Worm (Caenorhabditis elegans): ENCODE results near the gene C45G9.14.

C45G9.14 gene

DNA sequence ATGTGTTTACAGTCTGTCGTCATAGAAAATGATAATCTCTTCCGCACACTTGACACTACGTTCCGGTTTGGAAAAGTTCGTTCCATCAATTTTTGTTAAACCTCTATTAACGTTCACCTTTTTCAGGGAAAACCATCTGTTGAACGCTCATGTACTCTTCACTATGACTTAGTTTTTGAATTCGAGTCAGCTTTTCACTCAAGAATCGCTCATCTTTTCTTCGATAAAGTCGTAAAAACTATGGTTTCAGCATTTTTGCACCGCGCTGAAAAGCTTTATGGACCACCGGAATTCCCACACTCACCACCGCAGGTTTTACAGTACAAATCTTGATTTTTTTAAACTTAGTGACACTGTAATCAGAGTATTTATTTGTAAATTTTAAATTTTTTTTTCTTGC lies 21.2 kb upstream of the C45G9.14 start:
- TF ChIP-seq hmg-4 (GFP tag; optimal IDR thresholded peaks at IDR 0.05) (no peak), hmbx-1 (tag; optimal IDR thresholded peaks at IDR 0.05) (no peak), hnd-1 (tag; optimal IDR thresholded peaks at IDR 0.05) (no peak), flt-1 (GFP tag; IDR thresholded peaks at IDR 0.05) (no peak), B0310.2 (tag; optimal IDR thresholded peaks at IDR 0.05) (no peak), aly-1 (tag; optimal IDR thresholded peaks at IDR 0.05) (no peak), sea-1 (GFP tag; conservative IDR thresholded peaks at IDR 0.05) (no peak)

DNA sequence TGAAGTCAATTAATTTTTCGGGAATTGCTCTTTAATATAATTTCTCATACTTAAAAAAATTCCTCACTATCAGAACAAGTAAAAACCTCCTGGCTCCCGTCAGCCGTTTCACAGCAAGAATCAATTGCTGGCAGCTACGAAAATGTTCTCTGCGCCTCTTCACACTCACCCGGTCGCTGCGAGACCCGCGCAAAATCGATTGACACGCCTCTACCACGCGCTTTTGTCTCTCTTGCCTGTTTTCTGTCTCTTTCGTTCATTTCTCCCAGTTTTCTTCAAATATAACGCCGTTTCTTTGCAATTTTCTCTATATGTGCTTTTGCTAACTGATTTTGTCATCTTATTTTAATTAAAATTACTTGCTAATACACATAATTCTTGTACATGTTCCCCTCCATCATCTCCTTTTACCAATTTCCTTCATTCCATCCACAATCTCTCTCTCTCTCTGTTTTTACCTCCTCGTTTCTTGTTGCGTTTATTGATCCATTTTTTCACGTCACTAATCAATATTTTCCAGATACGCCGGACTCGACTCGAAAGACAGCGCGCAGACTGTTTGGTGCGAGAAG lies 20.3 kb upstream of the C45G9.14 start, which contains the start of gene pcf-11:
pcf-11 (plus strand) TSS at position 522 of the 572 bp plus-strand sequence.
- TF ChIP-seq B0310.2 (tag; optimal IDR thresholded peaks at IDR 0.05) = no peak
- TF ChIP-seq tra-4 (tag; optimal IDR thresholded peaks at IDR 0.05) = peak; percentile 31

ce11 chrIII:5025136-5025629 lies 19.6 kb upstream of the C45G9.14 start:
- TF ChIP-seq ama-1 (optimal IDR thresholded peaks at IDR 0.05) (peak; percentile 62), flt-1 (GFP tag; IDR thresholded peaks at IDR 0.05) (no peak), hmbx-1 (tag; optimal IDR thresholded peaks at IDR 0.05) (no peak)

DNA sequence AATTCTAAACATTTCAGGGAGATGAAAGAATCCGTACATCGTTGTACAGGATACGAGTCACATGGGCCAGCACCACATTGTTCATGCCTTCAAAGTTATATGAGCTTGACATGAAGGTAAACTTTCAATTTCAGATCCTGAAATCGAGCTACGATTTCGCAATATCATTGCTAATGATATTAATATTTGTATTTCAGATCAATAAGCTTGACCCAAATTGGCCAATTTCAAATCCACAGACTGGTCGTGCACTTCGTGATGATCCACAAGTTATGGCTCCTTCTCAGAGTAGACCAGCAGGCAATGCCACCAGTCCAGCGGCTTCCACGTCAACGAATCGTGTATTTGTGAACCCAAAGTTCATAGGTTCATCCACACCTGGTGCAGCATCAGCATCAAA lies 18.4 kb upstream of the C45G9.14 start:
- TF ChIP-seq hnd-1 (tag; optimal IDR thresholded peaks at IDR 0.05) = no peak
- no peak for TF ChIP-seq flt-1 (GFP tag; IDR thresholded peaks at IDR 0.05)
- no peak for TF ChIP-seq tbx-37 (GFP tag; conservative IDR thresholded peaks at IDR 0.05)
- TF ChIP-seq F13C5.2 (tag; optimal IDR thresholded peaks at IDR 0.05) = no peak
- no peak for TF ChIP-seq hmbx-1 (tag; optimal IDR thresholded peaks at IDR 0.05)
- no peak for TF ChIP-seq hmg-4 (GFP tag; optimal IDR thresholded peaks at IDR 0.05)
- TF ChIP-seq sea-1 (GFP tag; conservative IDR thresholded peaks at IDR 0.05) = no peak
- no peak for TF ChIP-seq scrt-1 (GFP tag; IDR thresholded peaks at IDR 0.05)
- TF ChIP-seq ama-1 (optimal IDR thresholded peaks at IDR 0.05) = no peak
- TF ChIP-seq ceh-13 (GFP tag; optimal IDR thresholded peaks at IDR 0.05) = no peak
- TF ChIP-seq pes-1 (GFP tag; IDR thresholded peaks at IDR 0.05) = no peak
- no peak for TF ChIP-seq B0310.2 (tag; optimal IDR thresholded peaks at IDR 0.05)
- TF ChIP-seq ceh-36 (tag; optimal IDR thresholded peaks at IDR 0.05) = no peak
- TF ChIP-seq aly-1 (tag; optimal IDR thresholded peaks at IDR 0.05) = no peak
- TF ChIP-seq tra-4 (tag; optimal IDR thresholded peaks at IDR 0.05) = no peak
- no peak for TF ChIP-seq ets-7 (tag; optimal IDR thresholded peaks at IDR 0.05)
- no peak for TF ChIP-seq tbx-11 (GFP tag; IDR thresholded peaks at IDR 0.05)

DNA sequence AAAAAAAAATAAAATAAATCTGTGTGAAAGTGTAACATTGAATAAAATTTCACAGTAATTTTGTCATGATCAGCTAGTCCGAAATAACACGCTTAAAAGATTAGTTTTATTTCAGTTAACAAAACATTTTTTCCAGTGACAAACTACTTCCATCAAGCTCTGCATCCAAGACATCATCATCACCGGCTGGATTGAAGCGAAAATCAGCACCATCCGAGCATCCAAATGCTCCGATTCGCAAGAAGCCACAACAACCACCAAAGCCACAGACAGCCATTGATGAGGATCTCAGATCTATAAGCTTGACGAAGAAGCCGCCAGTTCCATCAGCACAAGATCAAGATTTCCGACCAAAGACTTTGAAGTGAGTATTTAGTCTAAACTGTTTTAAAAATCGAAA lies 17.6 kb upstream of the C45G9.14 start:
- TF ChIP-seq tbx-11 (GFP tag; IDR thresholded peaks at IDR 0.05) (no peak), pes-1 (GFP tag; IDR thresholded peaks at IDR 0.05) (no peak), hmg-4 (GFP tag; optimal IDR thresholded peaks at IDR 0.05) (no peak), hnd-1 (tag; optimal IDR thresholded peaks at IDR 0.05) (no peak), tra-4 (tag; optimal IDR thresholded peaks at IDR 0.05) (no peak), flt-1 (GFP tag; IDR thresholded peaks at IDR 0.05) (no peak), ceh-36 (tag; optimal IDR thresholded peaks at IDR 0.05) (no peak), sea-1 (GFP tag; conservative IDR thresholded peaks at IDR 0.05) (0 out of 2 replicates have a peak, but pooled peaks have one; percentile 16), F13C5.2 (tag; optimal IDR thresholded peaks at IDR 0.05) (no peak), hmbx-1 (tag; optimal IDR thresholded peaks at IDR 0.05) (no peak), scrt-1 (GFP tag; IDR thresholded peaks at IDR 0.05) (no peak), ama-1 (optimal IDR thresholded peaks at IDR 0.05) (peak; percentile 27), ceh-13 (GFP tag; optimal IDR thresholded peaks at IDR 0.05) (no peak), aly-1 (tag; optimal IDR thresholded peaks at IDR 0.05) (no peak), ets-7 (tag; optimal IDR thresholded peaks at IDR 0.05) (no peak), B0310.2 (tag; optimal IDR thresholded peaks at IDR 0.05) (peak; percentile 32), tbx-37 (GFP tag; conservative IDR thresholded peaks at IDR 0.05) (no peak)

- TF ChIP-seq ama-1 (optimal IDR thresholded peaks at IDR 0.05) (no peak), scrt-1 (GFP tag; IDR thresholded peaks at IDR 0.05) (no peak), ceh-36 (tag; optimal IDR thresholded peaks at IDR 0.05) (no peak), hnd-1 (tag; optimal IDR thresholded peaks at IDR 0.05) (no peak)
Measured at ce11 chrIII:5030629-5031028, 14.2 kb upstream of the C45G9.14 start, which contains the start of gene klp-6. Gene klp-6, plus strand, starts transcription at chrIII:5030929.

ce11 chrIII:5031375-5031836 lies 13.4 kb upstream of the C45G9.14 start:
- TF ChIP-seq tra-4 (tag; optimal IDR thresholded peaks at IDR 0.05) (peak; percentile 83), hnd-1 (tag; optimal IDR thresholded peaks at IDR 0.05) (peak; percentile 65), flt-1 (GFP tag; IDR thresholded peaks at IDR 0.05) (peak; percentile 82), tbx-11 (GFP tag; IDR thresholded peaks at IDR 0.05) (peak; percentile 90), ceh-36 (tag; optimal IDR thresholded peaks at IDR 0.05) (peak; percentile 82), scrt-1 (GFP tag; IDR thresholded peaks at IDR 0.05) (peak; percentile 88), B0310.2 (tag; optimal IDR thresholded peaks at IDR 0.05) (peak; percentile 80), hmg-4 (GFP tag; optimal IDR thresholded peaks at IDR 0.05) (peak; percentile 97), ets-7 (tag; optimal IDR thresholded peaks at IDR 0.05) (peak; percentile 85), aly-1 (tag; optimal IDR thresholded peaks at IDR 0.05) (peak; percentile 97), ceh-13 (GFP tag; optimal IDR thresholded peaks at IDR 0.05) (peak; percentile 81), pes-1 (GFP tag; IDR thresholded peaks at IDR 0.05) (peak; percentile 90), hmbx-1 (tag; optimal IDR thresholded peaks at IDR 0.05) (peak; percentile 69), F13C5.2 (tag; optimal IDR thresholded peaks at IDR 0.05) (peak; percentile 91), tbx-37 (GFP tag; conservative IDR thresholded peaks at IDR 0.05) (peak; percentile 90), sea-1 (GFP tag; conservative IDR thresholded peaks at IDR 0.05) (peak; percentile 87)

ce11 chrIII:5036158-5036557 lies 8.7 kb upstream of the C45G9.14 start, which contains the start of gene C45G9.6:
Gene C45G9.6, plus strand, starts transcription at chrIII:5036458.
- no peak for TF ChIP-seq ceh-13 (GFP tag; optimal IDR thresholded peaks at IDR 0.05)

Data from whole organism, early embryonic.